5 worm cellular contexts compared by ENCODE assay signal in the genomic region with DNA sequence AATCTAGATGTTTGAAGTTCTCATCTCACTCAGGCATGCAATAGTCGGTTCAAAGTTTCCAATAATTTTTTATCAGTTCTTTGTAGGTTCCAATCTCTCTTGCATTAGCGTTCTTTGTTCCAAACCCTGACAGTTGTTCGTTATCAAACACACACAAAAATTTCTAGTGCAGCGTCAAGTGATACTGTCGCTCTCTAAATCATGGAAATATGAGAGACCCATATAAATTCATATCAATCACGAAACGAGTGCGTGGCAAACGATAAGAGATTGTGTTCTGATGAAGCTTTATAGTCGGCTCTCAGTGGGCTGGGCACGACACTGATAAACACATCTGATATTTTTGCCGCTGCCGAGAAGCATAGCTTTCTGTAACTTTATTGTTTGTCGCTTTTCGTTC.
TF ChIP-seq lines count a peak whose summit lies in the region.

No protein-coding gene starts in this region.

TF ChIP-seq in whole organism, L1 larva, 84 proteins besides CTCF, POLR2A, EP300 and RAD21 (continued from another document and continues in another):
- TF ChIP-seq unc-98 (GFP tag; IDR thresholded peaks at IDR 0.05; lab: Robert Waterston, UW) (no peak), mep-1 (tag; optimal IDR thresholded peaks at IDR 0.05; lab: Kevin White, UChicago) (no peak), ceh-82 (tag; optimal IDR thresholded peaks at IDR 0.05; lab: Kevin White, UChicago) (no peak), Y116A8C.19 (tag; optimal IDR thresholded peaks at IDR 0.05; lab: Kevin White, UChicago; ENCODE audit: borderline replicate concordance) (no peak), nhr-20 (tag; optimal IDR thresholded peaks at IDR 0.05; lab: Kevin White, UChicago) (no peak), lin-35 (GFP tag; optimal IDR thresholded peaks at IDR 0.05; lab: Kevin White, UChicago) (peak in 1 of 2 experiments; percentile 6), nhr-11 (tag; optimal IDR thresholded peaks at IDR 0.05; lab: Kevin White, UChicago) (no peak), unc-62 (GFP tag; optimal IDR thresholded peaks at IDR 0.05; lab: Kevin White, UChicago) (no peak), nhr-19 (GFP tag; conservative IDR thresholded peaks at IDR 0.05; lab: Robert Waterston, UW) (no peak), lin-15B (tag; optimal IDR thresholded peaks at IDR 0.05; lab: Kevin White, UChicago) (no peak), nhr-12 (tag; optimal IDR thresholded peaks at IDR 0.05; lab: Kevin White, UChicago) (no peak), nhr-76 (tag; optimal IDR thresholded peaks at IDR 0.05; lab: Kevin White, UChicago) (no peak), irx-1 (tag; optimal IDR thresholded peaks at IDR 0.05; lab: Kevin White, UChicago) (no peak), ces-1 (GFP tag; optimal IDR thresholded peaks at IDR 0.05; lab: Kevin White, UChicago) (no peak), lsy-2 (tag; optimal IDR thresholded peaks at IDR 0.05; lab: Kevin White, UChicago) (no peak), mab-9 (GFP tag; IDR thresholded peaks at IDR 0.05; lab: Robert Waterston, UW) (no peak), sox-4 (tag; optimal IDR thresholded peaks at IDR 0.05; lab: Kevin White, UChicago) (no peak), aly-2 (tag; optimal IDR thresholded peaks at IDR 0.05; lab: Kevin White, UChicago) (no peak), nhr-85 (tag; lab: Kevin White, UChicago) (peak; percentile 40), snu-23 (GFP tag; optimal IDR thresholded peaks at IDR 0.05; lab: Kevin White, UChicago) (no peak), C16A3.4 (tag; optimal IDR thresholded peaks at IDR 0.05; lab: Kevin White, UChicago) (no peak), tbx-2 (tag; optimal IDR thresholded peaks at IDR 0.05; lab: Kevin White, UChicago) (no peak), nhr-71 (tag; optimal IDR thresholded peaks at IDR 0.05; lab: Kevin White, UChicago) (peak; percentile 26), ceh-90 (tag; optimal IDR thresholded peaks at IDR 0.05; lab: Kevin White, UChicago) (no peak), efl-1 (optimal IDR thresholded peaks at IDR 0.05; lab: Kevin White, UChicago) (no peak), efl-1 (GFP tag; optimal IDR thresholded peaks at IDR 0.05 in 1 of 2; lab: Kevin White, UChicago) (peak in 1 of 2 experiments; percentile 3), ets-5 (GFP tag; IDR thresholded peaks at IDR 0.05; lab: Robert Waterston, UW) (no peak)

TF ChIP-seq in whole organism, L2 larva, 48 proteins besides CTCF, POLR2A, EP300 and RAD21 (continued from another document):
- TF ChIP-seq elt-1 (tag; optimal IDR thresholded peaks at IDR 0.05; lab: Kevin White, UChicago) (no peak), nhr-11 (tag; optimal IDR thresholded peaks at IDR 0.05; lab: Kevin White, UChicago) (no peak), nhr-6 (tag; optimal IDR thresholded peaks at IDR 0.05; lab: Kevin White, UChicago) (no peak), F13H6.1 (tag; optimal IDR thresholded peaks at IDR 0.05; lab: Kevin White, UChicago) (peak; percentile 60), ama-1 (optimal IDR thresholded peaks at IDR 0.05; lab: Kevin White, UChicago) (no peak), ztf-11 (tag; optimal IDR thresholded peaks at IDR 0.05; lab: Kevin White, UChicago) (no peak), mbf-1 (tag; optimal IDR thresholded peaks at IDR 0.05; lab: Kevin White, UChicago) (no peak), nhr-23 (tag; optimal IDR thresholded peaks at IDR 0.05; lab: Kevin White, UChicago) (no peak), lin-11 (tag; optimal IDR thresholded peaks at IDR 0.05; lab: Kevin White, UChicago) (no peak), blmp-1 (tag; optimal IDR thresholded peaks at IDR 0.05; lab: Kevin White, UChicago; ENCODE audit: insufficient read depth) (no peak), mab-5 (tag; optimal IDR thresholded peaks at IDR 0.05; lab: Kevin White, UChicago) (no peak), C34F6.9 (tag; optimal IDR thresholded peaks at IDR 0.05; lab: Kevin White, UChicago) (peak; percentile 9), nhr-21 (tag; optimal IDR thresholded peaks at IDR 0.05; lab: Kevin White, UChicago) (peak; percentile 0), lin-13 (GFP tag; optimal IDR thresholded peaks at IDR 0.05; lab: Kevin White, UChicago) (peak; percentile 11)

TF ChIP-seq in whole organism, L3 larva, 47 proteins besides CTCF, POLR2A, EP300 and RAD21 (continued from another document):
- TF ChIP-seq nhr-43 (tag; optimal IDR thresholded peaks at IDR 0.05; lab: Kevin White, UChicago; ENCODE audit: poor library complexity, severe bottlenecking): peak; percentile 46
- TF ChIP-seq mdl-1 (tag; optimal IDR thresholded peaks at IDR 0.05; lab: Kevin White, UChicago): peak; percentile 3
- peak; percentile 15 for TF ChIP-seq hmg-11 (tag; optimal IDR thresholded peaks at IDR 0.05; lab: Kevin White, UChicago)
- no peak for TF ChIP-seq unc-62 (GFP tag; optimal IDR thresholded peaks at IDR 0.05; lab: Kevin White, UChicago)
- TF ChIP-seq nhr-11 (tag; optimal IDR thresholded peaks at IDR 0.05; lab: Kevin White, UChicago): no peak
- TF ChIP-seq jun-1 (tag; optimal IDR thresholded peaks at IDR 0.05; lab: Kevin White, UChicago): peak; percentile 82

TF ChIP-seq in whole organism, L4 larva, 104 proteins besides CTCF, POLR2A, EP300 and RAD21 (continued from another document and continues in another):
- TF ChIP-seq lim-7 (GFP tag; IDR thresholded peaks at IDR 0.05; lab: Robert Waterston, UW) (no peak), T20F7.1 (GFP tag; optimal IDR thresholded peaks at IDR 0.05; lab: Kevin White, UChicago) (peak; percentile 10), lsy-2 (tag; optimal IDR thresholded peaks at IDR 0.05; lab: Kevin White, UChicago) (peak in 1 of 2 experiments; percentile 39), zfp-3 (GFP tag; conservative IDR thresholded peaks at IDR 0.05; lab: Robert Waterston, UW) (no peak), F26F4.8 (GFP tag; conservative IDR thresholded peaks at IDR 0.05; lab: Robert Waterston, UW) (no peak), nhr-102 (tag; optimal IDR thresholded peaks at IDR 0.05; lab: Kevin White, UChicago) (peak; percentile 72), unc-62 (GFP tag; optimal IDR thresholded peaks at IDR 0.05 in 1 of 2; lab: Kevin White, UChicago) (no peak), unc-62 (tag; optimal IDR thresholded peaks at IDR 0.05; lab: Kevin White, UChicago) (no peak), Y105C5A.15 (GFP tag; IDR thresholded peaks at IDR 0.05; lab: Robert Waterston, UW) (no peak), nhr-10 (tag; optimal IDR thresholded peaks at IDR 0.05; lab: Kevin White, UChicago) (peak; percentile 31), dmd-6 (GFP tag; IDR thresholded peaks at IDR 0.05; lab: Robert Waterston, UW) (peak; percentile 88), Y75B8A.6 (GFP tag; IDR thresholded peaks at IDR 0.05; lab: Robert Waterston, UW) (0 out of 2 replicates have a peak, but pooled peaks have one; percentile 19), zfp-2 (tag; optimal IDR thresholded peaks at IDR 0.05; lab: Kevin White, UChicago) (no peak), F49E8.2 (tag; optimal IDR thresholded peaks at IDR 0.05; lab: Kevin White, UChicago; ENCODE audit: borderline replicate concordance) (no peak), nhr-11 (tag; optimal IDR thresholded peaks at IDR 0.05; lab: Kevin White, UChicago) (no peak), madf-9 (GFP tag; conservative IDR thresholded peaks at IDR 0.05; lab: Robert Waterston, UW) (no peak), R02D3.7 (tag; optimal IDR thresholded peaks at IDR 0.05; lab: Kevin White, UChicago) (no peak), mxl-2 (GFP tag; conservative IDR thresholded peaks at IDR 0.05; lab: Robert Waterston, UW) (0 out of 2 replicates have a peak, but pooled peaks have one; percentile 32), egl-27 (tag; optimal IDR thresholded peaks at IDR 0.05; lab: Kevin White, UChicago) (no peak), lir-3 (tag; optimal IDR thresholded peaks at IDR 0.05; lab: Kevin White, UChicago) (no peak), nhr-76 (tag; optimal IDR thresholded peaks at IDR 0.05; lab: Kevin White, UChicago) (no peak), hif-1 (tag; optimal IDR thresholded peaks at IDR 0.05; lab: Kevin White, UChicago) (no peak), daf-12 (tag; optimal IDR thresholded peaks at IDR 0.05; lab: Kevin White, UChicago) (no peak), Y48G9A.11 (GFP tag; IDR thresholded peaks at IDR 0.05; lab: Robert Waterston, UW) (no peak), dpl-1 (GFP tag; optimal IDR thresholded peaks at IDR 0.05; lab: Kevin White, UChicago) (no peak), cey-2 (tag; optimal IDR thresholded peaks at IDR 0.05; lab: Kevin White, UChicago; ENCODE audit: borderline replicate concordance, insufficient read depth) (peak; percentile 22), dmd-9 (GFP tag; IDR thresholded peaks at IDR 0.05; lab: Robert Waterston, UW) (no peak), dve-1 (tag; optimal IDR thresholded peaks at IDR 0.05; lab: Kevin White, UChicago; ENCODE audit: insufficient read depth) (peak; percentile 97), vab-7 (GFP tag; IDR thresholded peaks at IDR 0.05; lab: Robert Waterston, UW) (no peak), egl-43 (GFP tag; IDR thresholded peaks at IDR 0.05; lab: Robert Waterston, UW) (no peak), T26A8.4 (GFP tag; IDR thresholded peaks at IDR 0.05; lab: Robert Waterston, UW) (no peak), mdl-1 (tag; optimal IDR thresholded peaks at IDR 0.05; lab: Kevin White, UChicago) (peak in 1 of 2 experiments; percentile 24), spr-3 (GFP tag; optimal IDR thresholded peaks at IDR 0.05; lab: Kevin White, UChicago) (peak; percentile 18), pha-4 (GFP tag; IDR thresholded peaks at IDR 0.05; lab: Robert Waterston, UW) (peak; percentile 7; the same call in 1 of the 2 replicates), pha-4 (tag; optimal IDR thresholded peaks at IDR 0.05; lab: Kevin White, UChicago) (no peak), lin-29 (GFP tag; IDR thresholded peaks at IDR 0.05; lab: Robert Waterston, UW) (no peak), rbr-2 (tag; optimal IDR thresholded peaks at IDR 0.05; lab: Kevin White, UChicago) (no peak), nhr-41 (GFP tag; IDR thresholded peaks at IDR 0.05; lab: Robert Waterston, UW) (no peak), daf-19 (GFP tag; conservative IDR thresholded peaks at IDR 0.05; lab: Robert Waterston, UW) (no peak), spr-1 (tag; optimal IDR thresholded peaks at IDR 0.05; lab: Kevin White, UChicago) (no peak), unc-39 (tag; optimal IDR thresholded peaks at IDR 0.05; lab: Kevin White, UChicago) (no peak), gei-8 (GFP tag; optimal IDR thresholded peaks at IDR 0.05; lab: Kevin White, UChicago) (no peak), ztf-7 (tag; optimal IDR thresholded peaks at IDR 0.05; lab: Kevin White, UChicago) (no peak), ztf-11 (tag; optimal IDR thresholded peaks at IDR 0.05; lab: Kevin White, UChicago) (no peak)

TF ChIP-seq in whole organism, young adult, 124 proteins besides CTCF, POLR2A, EP300 and RAD21 (continued from another document and continues in another):
- no peak for TF ChIP-seq xnd-1 (tag; optimal IDR thresholded peaks at IDR 0.05; lab: Kevin White, UChicago)
- peak in 1 of 2 experiments; percentile 8 for TF ChIP-seq let-607 (tag; optimal IDR thresholded peaks at IDR 0.05; lab: Kevin White, UChicago)
- TF ChIP-seq sdz-38 (tag; optimal IDR thresholded peaks at IDR 0.05; lab: Kevin White, UChicago): no peak
- no peak for TF ChIP-seq mes-4 (tag; optimal IDR thresholded peaks at IDR 0.05; lab: Kevin White, UChicago)
- TF ChIP-seq nhr-179 (tag; optimal IDR thresholded peaks at IDR 0.05; lab: Kevin White, UChicago): no peak
- TF ChIP-seq snpc-4 (GFP tag; optimal IDR thresholded peaks at IDR 0.05; lab: Kevin White, UChicago): no peak
- no peak for TF ChIP-seq snpc-4 (tag; optimal IDR thresholded peaks at IDR 0.05; lab: Kevin White, UChicago)
- peak; percentile 51; the same call in 1 of the 2 replicates for TF ChIP-seq B0336.3 (GFP tag; IDR thresholded peaks at IDR 0.05; lab: Robert Waterston, UW)
- TF ChIP-seq Y53F4B.3 (GFP tag; IDR thresholded peaks at IDR 0.05; lab: Robert Waterston, UW): no peak
- TF ChIP-seq B0261.1 (tag; optimal IDR thresholded peaks at IDR 0.05; lab: Kevin White, UChicago): no peak
- no peak for TF ChIP-seq ceh-100 (GFP tag; IDR thresholded peaks at IDR 0.05; lab: Robert Waterston, UW)
- TF ChIP-seq lsy-27 (tag; optimal IDR thresholded peaks at IDR 0.05; lab: Kevin White, UChicago; ENCODE audit: borderline replicate concordance, insufficient read depth): no peak
- no peak for TF ChIP-seq F55B11.4 (tag; optimal IDR thresholded peaks at IDR 0.05; lab: Kevin White, UChicago; ENCODE audit: borderline replicate concordance, insufficient read depth)
- peak; percentile 22 for TF ChIP-seq madf-10 (tag; optimal IDR thresholded peaks at IDR 0.05; lab: Kevin White, UChicago)
- TF ChIP-seq F33H1.4 (GFP tag; IDR thresholded peaks at IDR 0.05; lab: Robert Waterston, UW): no peak
- TF ChIP-seq F39B2.1 (GFP tag; IDR thresholded peaks at IDR 0.05; lab: Robert Waterston, UW): no peak
- no peak for TF ChIP-seq B0035.1 (tag; optimal IDR thresholded peaks at IDR 0.05; lab: Kevin White, UChicago)
- peak; percentile 91 for TF ChIP-seq pha-4 (tag; optimal IDR thresholded peaks at IDR 0.05; lab: Kevin White, UChicago)
- peak; percentile 8 for TF ChIP-seq F23B12.7 (tag; optimal IDR thresholded peaks at IDR 0.05; lab: Kevin White, UChicago; ENCODE audit: insufficient read depth)
- no peak for TF ChIP-seq lin-26 (GFP tag; IDR thresholded peaks at IDR 0.05; lab: Robert Waterston, UW)
- no peak for TF ChIP-seq ekl-4 (GFP tag; IDR thresholded peaks at IDR 0.05; lab: Robert Waterston, UW)
- peak; percentile 26 for TF ChIP-seq lin-40 (tag; optimal IDR thresholded peaks at IDR 0.05; lab: Kevin White, UChicago)
- peak; percentile 59 for TF ChIP-seq dox-1 (GFP tag; IDR thresholded peaks at IDR 0.05; lab: Robert Waterston, UW)
- no peak for TF ChIP-seq ets-4 (GFP tag; optimal IDR thresholded peaks at IDR 0.05; lab: Kevin White, UChicago)
- no peak for TF ChIP-seq zim-3 (tag; optimal IDR thresholded peaks at IDR 0.05; lab: Kevin White, UChicago)
- TF ChIP-seq B0019.2 (GFP tag; conservative IDR thresholded peaks at IDR 0.05; lab: Robert Waterston, UW): no peak
- TF ChIP-seq egl-44 (GFP tag; IDR thresholded peaks at IDR 0.05; lab: Robert Waterston, UW): 0 out of 2 replicates have a peak, but pooled peaks have one; percentile 39
- no peak for TF ChIP-seq madf-6 (GFP tag; IDR thresholded peaks at IDR 0.05; lab: Robert Waterston, UW)
- no peak for TF ChIP-seq snpc-3.4 (tag; optimal IDR thresholded peaks at IDR 0.05; lab: Kevin White, UChicago)
- no peak for TF ChIP-seq mel-28 (tag; optimal IDR thresholded peaks at IDR 0.05; lab: Kevin White, UChicago; ENCODE audit: borderline replicate concordance)
- no peak for TF ChIP-seq madf-3 (GFP tag; IDR thresholded peaks at IDR 0.05; lab: Robert Waterston, UW)
- no peak for TF ChIP-seq tlf-1 (GFP tag; optimal IDR thresholded peaks at IDR 0.05; lab: Kevin White, UChicago)
- TF ChIP-seq bed-2 (GFP tag; IDR thresholded peaks at IDR 0.05; lab: Robert Waterston, UW): no peak
- no peak for TF ChIP-seq ama-1 (optimal IDR thresholded peaks at IDR 0.05; lab: Kevin White, UChicago)
- no peak for TF ChIP-seq ama-1 (GFP tag; optimal IDR thresholded peaks at IDR 0.05; lab: Kevin White, UChicago)
- no peak for TF ChIP-seq ztf-28 (GFP tag; IDR thresholded peaks at IDR 0.05; lab: Robert Waterston, UW)
- no peak for TF ChIP-seq nhr-27 (tag; optimal IDR thresholded peaks at IDR 0.05; lab: Kevin White, UChicago)
- TF ChIP-seq aptf-3 (GFP tag; IDR thresholded peaks at IDR 0.05; lab: Robert Waterston, UW): no peak
- TF ChIP-seq rec-8 (tag; optimal IDR thresholded peaks at IDR 0.05; lab: Kevin White, UChicago): no peak
- TF ChIP-seq nfya-2 (GFP tag; IDR thresholded peaks at IDR 0.05; lab: Robert Waterston, UW): no peak
- peak; percentile 3 for TF ChIP-seq ztf-26 (tag; optimal IDR thresholded peaks at IDR 0.05; lab: Kevin White, UChicago)
- no peak; the same call in 1 of the 2 replicates for TF ChIP-seq let-526 (GFP tag; IDR thresholded peaks at IDR 0.05; lab: Robert Waterston, UW)
- no peak for TF ChIP-seq cebp-1 (GFP tag; IDR thresholded peaks at IDR 0.05; lab: Robert Waterston, UW)
- TF ChIP-seq cebp-1 (tag; optimal IDR thresholded peaks at IDR 0.05; lab: Kevin White, UChicago): peak; percentile 37
- no peak for TF ChIP-seq him-1 (tag; optimal IDR thresholded peaks at IDR 0.05; lab: Kevin White, UChicago)
- no peak for TF ChIP-seq F57A8.1 (GFP tag; optimal IDR thresholded peaks at IDR 0.05; lab: Kevin White, UChicago)
- TF ChIP-seq ceh-91 (GFP tag; IDR thresholded peaks at IDR 0.05; lab: Robert Waterston, UW): no peak
- no peak for TF ChIP-seq ceh-40 (GFP tag; IDR thresholded peaks at IDR 0.05; lab: Robert Waterston, UW)
- no peak for TF ChIP-seq C06A6.2 (GFP tag; conservative IDR thresholded peaks at IDR 0.05; lab: Robert Waterston, UW)
- no peak for TF ChIP-seq T26A5.8 (tag; optimal IDR thresholded peaks at IDR 0.05; lab: Kevin White, UChicago)
- TF ChIP-seq F57C9.4 (tag; optimal IDR thresholded peaks at IDR 0.05; lab: Kevin White, UChicago): no peak
